Worm (Caenorhabditis elegans) whole organism, L2 larva: ENCODE data around the gene glb-20.
A peak's percentile ranks its signal among the peaks of the same experiment; 100 is the strongest.

Experiments
- C34F6.9 ChIP-seq: fragments of 150-350 bp; optimal IDR thresholded peaks from 2 replicates; lab custom pipeline; 2014; ENCODE audit warnings: missing biosample characterization, missing genetic modification characterization
- F13H6.1 ChIP-seq: sonication (generic microtip); optimal IDR thresholded peaks from 2 replicates; lab custom pipeline; 2016; ENCODE audit warnings: missing genetic modification characterization, missing compliant biosample characterization
- R02D3.7 ChIP-seq: fragments of 150-350 bp; optimal IDR thresholded peaks from 2 replicates; lab custom pipeline; 2014; ENCODE audit warnings: missing biosample characterization, missing genetic modification characterization
- Y55F3AM.14 ChIP-seq: fragments of 200-800 bp; sonication (Bioruptor generic); optimal IDR thresholded peaks from 2 replicates; lab custom pipeline; 2018; ENCODE audit warnings: mild to moderate bottlenecking, missing genetic modification characterization, missing compliant biosample characterization
- ZK546.5 ChIP-seq: sonication (generic microtip); optimal IDR thresholded peaks from 2 replicates; lab custom pipeline; 2017; ENCODE audit warnings: missing biosample characterization, missing genetic modification characterization
- alr-1 ChIP-seq: fragments of 150-350 bp; optimal IDR thresholded peaks from 2 replicates; lab custom pipeline; 2014; ENCODE audit warnings: missing biosample characterization, missing genetic modification characterization
- aly-2 ChIP-seq: fragments of 150-350 bp; optimal IDR thresholded peaks from 2 replicates; lab custom pipeline; 2014; ENCODE audit warnings: missing biosample characterization, missing genetic modification characterization
- ama-1 ChIP-seq: fragments of 150-350 bp; optimal IDR thresholded peaks from 2 replicates; lab custom pipeline; 2018; ENCODE audit warnings: inconsistent platforms
- blmp-1 ChIP-seq: sonication (generic microtip); optimal IDR thresholded peaks from 2 replicates; lab custom pipeline; 2017; ENCODE audit warnings: missing genetic modification characterization, mild to moderate bottlenecking, missing compliant biosample characterization, antibody characterized with exemption, moderate library complexity; ENCODE audit not compliant: insufficient read depth
- ceh-16 ChIP-seq: fragments of 150-350 bp; optimal IDR thresholded peaks from 2 replicates; lab custom pipeline; 2014; ENCODE audit warnings: missing biosample characterization, missing genetic modification characterization
- crh-2 ChIP-seq: sonication (generic microtip); optimal IDR thresholded peaks from 2 replicates; lab custom pipeline; 2017; ENCODE audit warnings: missing biosample characterization, missing genetic modification characterization
- elt-1 ChIP-seq: fragments of 150-350 bp; optimal IDR thresholded peaks from 2 replicates; lab custom pipeline; 2014; ENCODE audit warnings: missing biosample characterization, missing genetic modification characterization
- fos-1 ChIP-seq: fragments of 150-350 bp; optimal IDR thresholded peaks from 2 replicates; lab custom pipeline; 2014; ENCODE audit warnings: missing biosample characterization, missing genetic modification characterization
- lin-11 ChIP-seq: fragments of 150-350 bp; sonication (generic microtip); optimal IDR thresholded peaks from 2 replicates; lab custom pipeline; 2014; ENCODE audit warnings: missing biosample characterization, missing genetic modification characterization, inconsistent platforms, mixed read lengths
- lin-13 ChIP-seq: fragments of 150-350 bp; optimal IDR thresholded peaks from 2 replicates; lab custom pipeline; 2014; ENCODE audit warnings: missing biosample characterization, missing genetic modification reagents, missing genetic modification characterization
- lsy-2 ChIP-seq, 2 experiments: fragments of 150-350 bp in 1 of 2; sonication (generic microtip) in 1 of 2; optimal IDR thresholded peaks; 2 replicates each; lab custom pipeline; 2014 to 2017; ENCODE audit warnings: missing biosample characterization in 2 of 2, missing genetic modification characterization in 2 of 2
- mab-5 ChIP-seq: fragments of 150-350 bp; optimal IDR thresholded peaks from 2 replicates; lab custom pipeline; 2014; ENCODE audit warnings: missing biosample characterization, missing genetic modification characterization
- nhr-10 ChIP-seq: sonication (generic microtip); optimal IDR thresholded peaks from 2 replicates; lab custom pipeline; 2017; ENCODE audit warnings: missing biosample characterization, missing genetic modification characterization
- nhr-11 ChIP-seq: fragments of 150-350 bp; optimal IDR thresholded peaks from 2 replicates; lab custom pipeline; 2014; ENCODE audit warnings: missing biosample characterization, missing genetic modification characterization
- nhr-12 ChIP-seq: fragments of 150-350 bp; optimal IDR thresholded peaks from 2 replicates; lab custom pipeline; 2014; ENCODE audit warnings: missing biosample characterization, missing genetic modification characterization
- nhr-129 ChIP-seq: fragments of 150-350 bp; optimal IDR thresholded peaks from 2 replicates; lab custom pipeline; 2014; ENCODE audit warnings: missing biosample characterization, missing genetic modification characterization
- nhr-21 ChIP-seq: fragments of 150-350 bp; optimal IDR thresholded peaks from 2 replicates; lab custom pipeline; 2014; ENCODE audit warnings: missing biosample characterization, missing genetic modification characterization
- nhr-237 ChIP-seq: fragments of 150-350 bp; optimal IDR thresholded peaks from 2 replicates; lab custom pipeline; 2014; ENCODE audit warnings: missing biosample characterization, missing genetic modification characterization
- nhr-25 ChIP-seq: fragments of 150-350 bp; sonication (generic microtip); optimal IDR thresholded peaks from 3 replicates; lab custom pipeline; 2014; ENCODE audit warnings: missing biosample characterization, missing genetic modification characterization
- nhr-6 ChIP-seq: fragments of 150-350 bp; optimal IDR thresholded peaks from 2 replicates; lab custom pipeline; 2014; ENCODE audit warnings: missing biosample characterization, missing genetic modification characterization
- peb-1 ChIP-seq: fragments of 150-350 bp; optimal IDR thresholded peaks from 2 replicates; lab custom pipeline; 2014; ENCODE audit warnings: missing biosample characterization, missing genetic modification characterization
- sem-4 ChIP-seq: fragments of 150-350 bp; optimal IDR thresholded peaks from 2 replicates; lab custom pipeline; 2014; ENCODE audit warnings: missing biosample characterization, missing genetic modification reagents, missing genetic modification characterization
- sma-3 ChIP-seq: sonication (generic microtip); optimal IDR thresholded peaks from 2 replicates; lab custom pipeline; 2016; ENCODE audit warnings: missing genetic modification reagents, missing genetic modification characterization, missing compliant biosample characterization
- sma-9 ChIP-seq, 2 experiments: fragments of 150-350 bp in 1 of 2; sonication (generic microtip) in 1 of 2; optimal IDR thresholded peaks; 2 replicates each; lab custom pipeline; 2014 to 2016; ENCODE audit warnings: missing genetic modification characterization in 2 of 2, mild to moderate bottlenecking in 1 of 2, missing biosample characterization in 1 of 2, missing compliant biosample characterization in 1 of 2, missing genetic modification reagents in 1 of 2, moderate library complexity in 1 of 2
- unc-55 ChIP-seq: fragments of 150-350 bp; sonication (generic microtip); optimal IDR thresholded peaks from 3 replicates; lab custom pipeline; 2014; ENCODE audit warnings: missing biosample characterization, missing genetic modification reagents, missing genetic modification characterization
- ztf-11 ChIP-seq: sonication (generic microtip); optimal IDR thresholded peaks from 2 replicates; lab custom pipeline; 2017; ENCODE audit warnings: missing biosample characterization, missing genetic modification characterization
- ztf-4 ChIP-seq: fragments of 150-350 bp; optimal IDR thresholded peaks from 2 replicates; lab custom pipeline; 2014; ENCODE audit warnings: missing biosample characterization, missing genetic modification characterization

glb-20 gene

ce11 chrX:13558667-13559066, 2.7 kb upstream of the glb-20 start:
- TF ChIP-seq F13H6.1 (tag; lab: Kevin White, UChicago) (peak; percentile 77), sma-9 (GFP tag; optimal IDR thresholded peaks at IDR 0.05; lab: Kevin White, UChicago) (peak; percentile 39), sma-9 (tag; optimal IDR thresholded peaks at IDR 0.05; lab: Kevin White, UChicago) (no peak), fos-1 (tag; lab: Kevin White, UChicago) (no peak), nhr-129 (tag; lab: Kevin White, UChicago) (no peak)

DNA sequence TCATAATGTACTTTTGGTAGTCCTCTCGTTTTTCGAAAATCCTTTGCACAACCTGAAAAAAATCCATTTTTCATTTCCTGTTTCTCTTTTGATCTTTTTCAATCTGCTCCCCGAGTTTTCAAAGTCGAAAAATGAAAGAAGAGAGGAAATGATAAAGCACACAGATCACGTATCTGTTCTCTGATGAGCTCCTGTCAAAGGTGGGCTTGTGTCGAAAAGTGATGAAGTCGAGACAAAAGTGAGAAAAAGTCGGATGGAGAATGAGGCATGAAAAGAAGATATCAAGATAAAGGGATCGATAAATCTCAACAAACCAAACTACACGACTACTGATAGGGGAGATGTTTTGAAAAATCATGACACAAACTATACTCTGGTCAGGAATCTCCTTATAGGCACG, 868 bp downstream of the glb-20 start:
- TF ChIP-seq F13H6.1 (tag; lab: Kevin White, UChicago) (peak; percentile 68), sma-9 (GFP tag; optimal IDR thresholded peaks at IDR 0.05; lab: Kevin White, UChicago) (peak; percentile 64), sma-9 (tag; optimal IDR thresholded peaks at IDR 0.05; lab: Kevin White, UChicago) (no peak), lin-13 (GFP tag; lab: Kevin White, UChicago) (no peak), nhr-129 (tag; lab: Kevin White, UChicago) (peak; percentile 61), alr-1 (tag; lab: Kevin White, UChicago) (no peak), ceh-16 (tag; lab: Kevin White, UChicago) (no peak), blmp-1 (no peak), ztf-11 (tag; lab: Kevin White, UChicago) (no peak)
- TF ChIP-seq, all 48 proteins: peak for 3

- TF ChIP-seq sma-3 (GFP tag; lab: Kevin White, UChicago), result no peak
These were observed 5.1 kb downstream of the glb-20 start, which contains the start of gene odr-1 for ce11 chrX:13550890-13551289. TSS of gene odr-1 (minus strand) at chrX:13550990.

ce11 chrX:13544544-13545021, 11.4 kb downstream of the glb-20 start:
- TF ChIP-seq ama-1 (lab: Kevin White, UChicago) (peak; percentile 78), nhr-25 (tag; lab: Kevin White, UChicago) (peak; percentile 2), unc-55 (GFP tag; lab: Kevin White, UChicago) (peak; percentile 81), crh-2 (tag; lab: Kevin White, UChicago) (peak; percentile 3), nhr-21 (tag; lab: Kevin White, UChicago) (peak; percentile 60), R02D3.7 (tag; lab: Kevin White, UChicago) (no peak), aly-2 (no peak)

DNA sequence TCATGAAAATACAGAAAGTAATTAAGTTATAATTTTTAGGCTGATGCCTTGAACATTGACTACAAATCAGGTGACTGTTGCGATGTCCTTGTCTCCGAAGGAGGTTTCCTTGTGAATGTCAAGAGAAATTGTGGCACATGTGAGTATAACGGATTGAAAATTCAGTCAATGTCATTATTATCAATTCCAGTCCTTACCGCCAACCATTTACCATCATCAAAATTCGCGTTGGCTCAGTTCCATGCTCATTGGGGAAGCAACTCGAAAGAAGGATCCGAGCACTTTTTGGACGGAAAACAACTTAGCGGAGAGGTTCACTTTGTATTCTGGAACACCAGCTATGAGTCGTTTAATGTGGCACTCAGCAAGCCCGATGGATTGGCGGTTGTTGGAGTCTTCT, 12.6 kb downstream of the glb-20 start:
- TF ChIP-seq nhr-237 (tag; lab: Kevin White, UChicago), result no peak
- TF ChIP-seq, all 48 proteins: peak for 0

- TF ChIP-seq nhr-129 (tag; lab: Kevin White, UChicago) (peak; percentile 10), ztf-4 (peak; percentile 38), nhr-25 (tag; lab: Kevin White, UChicago) (no peak), mab-5 (tag; lab: Kevin White, UChicago) (no peak), ztf-11 (tag; lab: Kevin White, UChicago) (no peak), nhr-10 (tag; lab: Kevin White, UChicago) (no peak), nhr-12 (tag; lab: Kevin White, UChicago) (no peak), lsy-2 (tag; optimal IDR thresholded peaks at IDR 0.05; lab: Kevin White, UChicago) (peak in 1 of 2 experiments; percentile 33), crh-2 (tag; lab: Kevin White, UChicago) (peak; percentile 17), unc-55 (GFP tag; lab: Kevin White, UChicago) (peak; percentile 37), elt-1 (tag; lab: Kevin White, UChicago) (no peak), sma-9 (GFP tag; optimal IDR thresholded peaks at IDR 0.05; lab: Kevin White, UChicago) (peak; percentile 51), sma-9 (tag; optimal IDR thresholded peaks at IDR 0.05; lab: Kevin White, UChicago) (no peak), nhr-237 (tag; lab: Kevin White, UChicago) (no peak), aly-2 (no peak), sem-4 (peak; percentile 12), C34F6.9 (peak; percentile 56), lin-11 (tag; lab: Kevin White, UChicago) (no peak), nhr-21 (tag; lab: Kevin White, UChicago) (no peak), Y55F3AM.14 (GFP tag; lab: Kevin White, UChicago) (peak; percentile 29), ama-1 (lab: Kevin White, UChicago) (peak; percentile 26), nhr-11 (tag; lab: Kevin White, UChicago) (no peak), peb-1 (tag; lab: Kevin White, UChicago) (no peak), nhr-6 (no peak), blmp-1 (peak; percentile 31), ZK546.5 (tag; lab: Kevin White, UChicago) (no peak), lin-13 (GFP tag; lab: Kevin White, UChicago) (peak; percentile 26), ceh-16 (tag; lab: Kevin White, UChicago) (no peak)
- TF ChIP-seq, all 48 proteins: peak for 12
These were observed 13.2 kb downstream of the glb-20 start for ce11 chrX:13542757-13543156.
